Fruit fly (Drosophila melanogaster): ENCODE data around the gene GstO1.

Gene GstO1

DNA sequence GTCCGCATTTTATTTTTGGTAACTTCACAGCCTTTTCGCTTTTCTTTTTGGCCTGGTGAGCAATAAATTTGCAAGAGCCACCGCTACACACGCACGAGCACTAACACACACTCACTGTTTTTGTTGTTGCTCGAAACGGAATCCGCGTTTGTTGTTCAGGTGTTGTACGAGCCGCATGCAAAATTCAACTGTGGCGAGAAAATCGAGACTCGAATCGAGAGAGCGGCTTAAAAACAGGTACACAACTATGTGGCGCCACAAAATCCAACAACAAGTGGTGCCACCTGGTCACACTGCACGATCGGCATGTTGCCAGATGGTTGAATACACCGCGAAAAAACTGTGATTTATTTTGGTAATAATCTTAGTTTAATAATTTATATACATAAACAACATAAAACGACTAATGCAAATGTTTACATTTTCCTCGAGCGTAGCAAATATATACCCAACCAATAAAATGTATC lies 17.7 kb downstream of the GstO1 start, which contains the start of gene CG43163:
Gene CG43163, minus strand, starts transcription at position 172 of the 467 bp plus-strand sequence.
- peak; percentile 65 for TF ChIP-seq CG7987 (GFP tag; optimal IDR thresholded peaks at IDR 0.05)
- TF ChIP-seq Blimp-1 (GFP tag; optimal IDR thresholded peaks at IDR 0.05) = no peak
- peak; percentile 80 for TF ChIP-seq CG2712 (tag; optimal IDR thresholded peaks at IDR 0.05)
- TF ChIP-seq CG6683 (GFP tag; optimal IDR thresholded peaks at IDR 0.05) = peak; percentile 78
- no peak for TF ChIP-seq prd (optimal IDR thresholded peaks at IDR 0.05)
- TF ChIP-seq prd (GFP tag; IDR thresholded peaks at IDR 0.05) = peak; percentile 77
- TF ChIP-seq CG8924 (tag; optimal IDR thresholded peaks at IDR 0.05) = peak; percentile 48
- peak; percentile 3 for TF ChIP-seq gro (GFP tag; optimal IDR thresholded peaks at IDR 0.05)
- TF ChIP-seq Dip3 (GFP tag; optimal IDR thresholded peaks at IDR 0.05) = peak; percentile 24
- TF ChIP-seq mirr (GFP tag; optimal IDR thresholded peaks at IDR 0.05) = no peak
- no peak for TF ChIP-seq nau (GFP tag; optimal IDR thresholded peaks at IDR 0.05)
- peak; percentile 57; the same call in 2 of the 3 replicates for TF ChIP-seq ase (GFP tag; IDR thresholded peaks at IDR 0.05)
- TF ChIP-seq z (GFP tag; IDR thresholded peaks at IDR 0.05) = no peak
- 0 out of 2 replicates have a peak, but pooled peaks have one; percentile 30 for TF ChIP-seq CG11696 (GFP tag; IDR thresholded peaks at IDR 0.05)
- TF ChIP-seq Atf3 (GFP tag; optimal IDR thresholded peaks at IDR 0.05) = no peak
- peak; percentile 72 for TF ChIP-seq Aef1 (GFP tag; IDR thresholded peaks at IDR 0.05)
- TF ChIP-seq Xrp1 (GFP tag; IDR thresholded peaks at IDR 0.05) = peak; percentile 79
- peak; percentile 69 for TF ChIP-seq caup (GFP tag; optimal IDR thresholded peaks at IDR 0.05; ENCODE audit: severe bottlenecking)
- peak; percentile 68 for TF ChIP-seq gsb-n (tag; optimal IDR thresholded peaks at IDR 0.05)
- peak; percentile 25 for TF ChIP-seq scrt (GFP tag; optimal IDR thresholded peaks at IDR 0.05)
- peak; percentile 61 for TF ChIP-seq dmrt11E (tag; optimal IDR thresholded peaks at IDR 0.05)
- TF ChIP-seq PHDP (tag; optimal IDR thresholded peaks at IDR 0.05) = peak; percentile 80
- TF ChIP-seq gt (GFP tag; IDR thresholded peaks at IDR 0.05) = no peak
- TF ChIP-seq CG6813 (GFP tag; optimal IDR thresholded peaks at IDR 0.05) = no peak
- TF ChIP-seq fd64A (GFP tag; optimal IDR thresholded peaks at IDR 0.05) = no peak
- no peak for TF ChIP-seq lbe (GFP tag; optimal IDR thresholded peaks at IDR 0.05)
- TF ChIP-seq CG3065 (GFP tag; optimal IDR thresholded peaks at IDR 0.05) = peak; percentile 7
- no peak for TF ChIP-seq CG31365 (tag; optimal IDR thresholded peaks at IDR 0.05)
- peak; percentile 67 for TF ChIP-seq HmgZ (tag; optimal IDR thresholded peaks at IDR 0.05)
- peak; percentile 68 for TF ChIP-seq CG14710 (tag; optimal IDR thresholded peaks at IDR 0.05)
- TF ChIP-seq Usf (GFP tag; optimal IDR thresholded peaks at IDR 0.05) = no peak
- peak; percentile 63 for TF ChIP-seq Hsf (GFP tag; optimal IDR thresholded peaks at IDR 0.05)
- peak; percentile 70 for TF ChIP-seq tin (GFP tag; optimal IDR thresholded peaks at IDR 0.05)
- TF ChIP-seq Max (GFP tag; optimal IDR thresholded peaks at IDR 0.05) = peak; percentile 56
- no peak for TF ChIP-seq CG7745 (tag; optimal IDR thresholded peaks at IDR 0.05)
- peak; percentile 42; the same call in 1 of the 2 replicates for TF ChIP-seq CG11247 (GFP tag; IDR thresholded peaks at IDR 0.05)
- no peak for TF ChIP-seq D (optimal IDR thresholded peaks at IDR 0.05)
- TF ChIP-seq D (GFP tag; optimal IDR thresholded peaks at IDR 0.05) = peak; percentile 23
- no peak for TF ChIP-seq CG13624 (GFP tag; optimal IDR thresholded peaks at IDR 0.05)
- TF ChIP-seq crol (GFP tag; IDR thresholded peaks at IDR 0.05) = no peak
- peak; percentile 42 for TF ChIP-seq CG10543 (GFP tag; optimal IDR thresholded peaks at IDR 0.05)
- peak; percentile 57; the same call in 3 of the 4 replicates for TF ChIP-seq Gug (GFP tag; IDR thresholded peaks at IDR 0.05)
- TF ChIP-seq tll (GFP tag; optimal IDR thresholded peaks at IDR 0.05) = no peak
- TF ChIP-seq CG5180 (GFP tag; optimal IDR thresholded peaks at IDR 0.05) = peak; percentile 27
- TF ChIP-seq fd102C (GFP tag; optimal IDR thresholded peaks at IDR 0.05) = no peak
- TF ChIP-seq CG8765 (GFP tag; IDR thresholded peaks at IDR 0.05) = peak; percentile 14; the same call in 1 of the 2 replicates
- TF ChIP-seq Bteb2 (GFP tag; optimal IDR thresholded peaks at IDR 0.05) = peak; percentile 51
- peak; percentile 23 for TF ChIP-seq CG12299 (tag; optimal IDR thresholded peaks at IDR 0.05)
- peak; percentile 63 for TF ChIP-seq NFAT (GFP tag; IDR thresholded peaks at IDR 0.05)
- peak; percentile 50 for TF ChIP-seq sug (tag; optimal IDR thresholded peaks at IDR 0.05)

Data from whole organism, embryonic.